Fruit fly (Drosophila melanogaster): ENCODE data around the gene PTPMT1.

PTPMT1 gene

DNA sequence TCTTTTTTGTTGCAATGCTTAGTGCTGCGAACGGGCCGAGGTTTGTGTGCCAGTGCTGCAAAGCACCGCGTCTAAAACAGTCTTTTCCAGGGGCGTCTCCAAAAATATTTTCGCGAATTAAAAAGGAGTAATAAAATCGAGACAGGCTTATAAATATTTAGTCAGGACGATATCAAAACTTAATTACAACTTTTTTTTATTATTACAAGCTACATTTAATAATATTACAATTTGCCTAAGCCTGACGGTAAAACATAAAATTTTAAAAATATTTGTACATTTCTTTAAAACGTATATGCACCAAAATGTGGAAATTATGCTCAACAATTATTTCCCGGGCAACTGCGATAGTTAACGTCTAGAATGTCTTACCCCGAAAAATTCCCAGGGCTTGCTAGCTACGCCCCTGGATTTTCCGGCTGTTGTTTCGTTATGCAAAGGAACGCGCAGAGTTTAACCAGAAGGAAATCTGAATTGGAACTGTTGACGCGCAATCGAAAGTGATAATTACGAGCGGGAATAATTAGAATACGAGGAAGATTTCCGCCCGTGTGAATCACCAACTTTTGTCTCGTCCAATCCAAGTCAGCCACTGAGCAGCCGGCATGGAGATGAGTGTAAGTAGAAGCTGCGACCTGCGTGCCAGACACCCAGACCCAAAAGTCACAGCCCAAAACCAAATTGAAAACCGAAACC lies at the start of gene PTPMT1, which contains the start of gene Hrd3 (continued):
- TF ChIP-seq Blimp-1 (GFP tag; optimal IDR thresholded peaks at IDR 0.05) (peak; percentile 94), CG9139 (GFP tag; optimal IDR thresholded peaks at IDR 0.05) (peak; percentile 96), CG8319 (GFP tag; optimal IDR thresholded peaks at IDR 0.05) (peak; percentile 98), Sox14 (GFP tag; optimal IDR thresholded peaks at IDR 0.05) (peak; percentile 99), CG11762 (GFP tag; optimal IDR thresholded peaks at IDR 0.05; ENCODE audit: insufficient read depth) (peak; percentile 99), CG6163 (GFP tag; IDR thresholded peaks at IDR 0.05) (peak; percentile 93), Eip78C (GFP tag) (peak; percentile 100), pdm3 (GFP tag; optimal IDR thresholded peaks at IDR 0.05) (peak; percentile 99), CG8632 (GFP tag; optimal IDR thresholded peaks at IDR 0.05) (peak; percentile 99)

DNA sequence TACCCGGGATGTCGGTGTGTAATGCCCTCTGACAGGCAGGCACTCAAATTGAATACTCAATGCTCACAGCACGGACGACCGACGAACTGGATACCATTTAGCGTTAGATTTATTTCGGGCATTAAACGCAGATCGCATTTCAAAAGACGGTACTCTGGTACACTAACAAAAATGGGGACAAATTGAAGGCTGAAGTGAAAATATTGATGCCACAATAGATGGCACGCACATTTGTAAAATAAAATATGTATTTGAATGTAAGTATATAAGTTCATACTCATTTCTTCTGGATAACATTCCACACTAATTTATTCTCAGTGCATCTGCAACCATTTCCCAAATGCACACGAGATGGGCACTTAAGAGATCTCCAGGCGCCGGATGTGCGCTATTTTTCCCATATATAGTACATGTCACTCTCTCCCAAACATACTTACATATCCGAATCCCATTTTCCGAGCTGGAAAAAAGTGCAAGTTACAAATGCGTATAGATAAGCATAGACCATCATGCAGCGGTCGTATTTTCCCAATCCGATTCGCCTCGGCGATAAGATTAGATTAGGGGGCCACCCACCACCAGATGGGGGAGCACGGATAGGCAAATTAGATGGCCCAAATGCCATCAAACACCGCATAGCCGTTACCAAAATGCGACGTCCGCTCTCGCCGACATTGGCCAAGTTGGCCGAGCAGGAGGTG lies 48.5 kb upstream of the PTPMT1 start, which contains the start of gene CG10301:
Gene CG10301 (plus strand): TSS at position 651 of the 701 bp plus-strand sequence.
- TF ChIP-seq CG6163 (GFP tag; IDR thresholded peaks at IDR 0.05) (0 out of 3 replicates have a peak, but pooled peaks have one; percentile 16), vri (GFP tag; optimal IDR thresholded peaks at IDR 0.05) (no peak), svp (GFP tag) (peak; percentile 54)

DNA sequence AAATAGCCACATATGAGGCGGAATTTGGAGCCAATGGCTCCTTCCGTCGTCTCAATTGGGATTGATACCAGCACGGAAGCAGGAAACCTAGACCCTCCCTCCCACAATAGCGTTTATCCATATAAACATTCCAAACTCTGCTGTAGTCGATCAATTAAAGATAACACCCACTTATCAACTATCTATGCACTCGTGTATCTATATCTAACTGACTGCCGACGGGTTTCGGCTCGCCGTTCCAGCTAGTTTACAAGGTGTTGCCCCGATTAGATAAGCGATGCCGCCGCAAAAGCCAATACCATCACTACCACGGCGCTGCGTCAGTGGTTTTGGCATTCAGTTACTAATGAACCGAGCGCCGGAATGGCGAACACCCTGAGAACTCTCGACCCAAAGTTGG lies 46.9 kb upstream of the PTPMT1 start, which contains the start of gene CG10300:
Gene CG10300 (plus strand): TSS at position 333 of the 400 bp plus-strand sequence.
- TF ChIP-seq CG10669 (GFP tag; optimal IDR thresholded peaks at IDR 0.05) (no peak), svp (GFP tag) (peak; percentile 41), Eip93F (GFP tag; optimal IDR thresholded peaks at IDR 0.05) (no peak), ss (GFP tag; optimal IDR thresholded peaks at IDR 0.05) (no peak), CG32006 (GFP tag; optimal IDR thresholded peaks at IDR 0.05) (no peak)

DNA sequence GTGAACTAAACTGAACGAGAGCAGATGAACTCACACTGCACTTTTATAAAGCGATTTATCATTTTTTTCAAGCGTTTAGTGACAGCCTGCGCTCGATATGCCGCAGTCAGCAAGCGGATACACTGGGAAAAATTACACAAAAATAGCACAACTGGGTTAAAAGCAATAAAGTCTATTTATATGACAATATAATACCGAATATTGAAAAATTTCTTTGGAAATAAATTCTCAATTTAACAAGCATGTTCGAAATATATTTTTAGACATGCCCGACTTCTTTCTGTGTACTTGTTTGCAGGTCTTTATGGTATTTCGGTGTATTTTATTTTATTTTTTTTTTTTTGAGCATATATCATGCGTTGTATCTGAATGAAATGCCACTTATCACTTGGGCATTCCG lies 44.2 kb upstream of the PTPMT1 start:
- no peak for TF ChIP-seq CG11294 (GFP tag; IDR thresholded peaks at IDR 0.05)
- peak; percentile 64 for TF ChIP-seq CG6808 (GFP tag; optimal IDR thresholded peaks at IDR 0.05)
- TF ChIP-seq Smox (GFP tag; optimal IDR thresholded peaks at IDR 0.05): peak; percentile 85
- peak; percentile 77 for TF ChIP-seq OdsH (GFP tag; optimal IDR thresholded peaks at IDR 0.05)
- TF ChIP-seq Eip78C (GFP tag): no peak
- TF ChIP-seq Hr4 (GFP tag; optimal IDR thresholded peaks at IDR 0.05): peak; percentile 65
- no peak for TF ChIP-seq dac (GFP tag; optimal IDR thresholded peaks at IDR 0.05)
- peak; percentile 21 for TF ChIP-seq CG8319 (GFP tag; optimal IDR thresholded peaks at IDR 0.05)
- TF ChIP-seq net (GFP tag; optimal IDR thresholded peaks at IDR 0.05): peak; percentile 67
- TF ChIP-seq CG3919 (GFP tag; optimal IDR thresholded peaks at IDR 0.05): peak; percentile 69
- peak; percentile 89 for TF ChIP-seq vri (GFP tag; optimal IDR thresholded peaks at IDR 0.05)
- peak; percentile 57 for TF ChIP-seq CG11762 (GFP tag; optimal IDR thresholded peaks at IDR 0.05; ENCODE audit: insufficient read depth)
- TF ChIP-seq ss (GFP tag; optimal IDR thresholded peaks at IDR 0.05): peak in 1 of 2 experiments; percentile 75
- peak; percentile 88 for TF ChIP-seq topi (GFP tag; optimal IDR thresholded peaks at IDR 0.05)
- peak; percentile 53 for TF ChIP-seq CG1621 (tag; optimal IDR thresholded peaks at IDR 0.05)
- peak; percentile 85 for TF ChIP-seq Eip75B (GFP tag; optimal IDR thresholded peaks at IDR 0.05)
- peak; percentile 52 for TF ChIP-seq CG9139 (GFP tag; optimal IDR thresholded peaks at IDR 0.05)
- TF ChIP-seq acj6 (GFP tag; optimal IDR thresholded peaks at IDR 0.05): peak; percentile 85
- peak; percentile 24 to 47 for TF ChIP-seq salr (GFP tag; optimal IDR thresholded peaks at IDR 0.05)
- TF ChIP-seq achi (GFP tag; optimal IDR thresholded peaks at IDR 0.05): peak; percentile 79
- TF ChIP-seq CG34406 (GFP tag; optimal IDR thresholded peaks at IDR 0.05): peak; percentile 82
- peak; percentile 56 for TF ChIP-seq CG7368 (GFP tag; optimal IDR thresholded peaks at IDR 0.05)
- TF ChIP-seq CG8632 (GFP tag; optimal IDR thresholded peaks at IDR 0.05): peak; percentile 77
- peak; percentile 91 for TF ChIP-seq Hr39 (GFP tag; optimal IDR thresholded peaks at IDR 0.05)
- TF ChIP-seq CG6276 (GFP tag; optimal IDR thresholded peaks at IDR 0.05): no peak
- TF ChIP-seq fkh (GFP tag; optimal IDR thresholded peaks at IDR 0.05): no peak
- peak; percentile 61 for TF ChIP-seq CG15336 (GFP tag; IDR thresholded peaks at IDR 0.05)
- peak; percentile 79 for TF ChIP-seq pdm3 (GFP tag; optimal IDR thresholded peaks at IDR 0.05)
- peak; percentile 63 for TF ChIP-seq spab (GFP tag; optimal IDR thresholded peaks at IDR 0.05)
- TF ChIP-seq CG31627 (GFP tag; optimal IDR thresholded peaks at IDR 0.05): peak; percentile 90
- TF ChIP-seq Ets21C (GFP tag; optimal IDR thresholded peaks at IDR 0.05): peak; percentile 85
- TF ChIP-seq Lpt (GFP tag; optimal IDR thresholded peaks at IDR 0.05): peak; percentile 46
- peak; percentile 38 for TF ChIP-seq fd59A (GFP tag; optimal IDR thresholded peaks at IDR 0.05)
- peak; percentile 41 for TF ChIP-seq dsx (GFP tag; optimal IDR thresholded peaks at IDR 0.05; ENCODE audit: poor library complexity, severe bottlenecking)
- TF ChIP-seq Sox14 (GFP tag; optimal IDR thresholded peaks at IDR 0.05): peak; percentile 84
- peak; percentile 69 for TF ChIP-seq Eip93F (GFP tag; optimal IDR thresholded peaks at IDR 0.05)

Data from whole organism, prepupa.